Worm (Caenorhabditis elegans) whole organism, young adult: ENCODE results near the gene C14A4.9.

Source experiments
- F10E7.11 ChIP-seq: sonication (generic microtip); optimal IDR thresholded peaks from 2 replicates; lab custom pipeline; 2017; ENCODE audit warnings: mild to moderate bottlenecking, missing genetic modification characterization, moderate library complexity, missing compliant biosample characterization
- F49E8.2 ChIP-seq: sonication (generic microtip); optimal IDR thresholded peaks from 3 replicates; lab custom pipeline; 2017; ENCODE audit warnings: missing genetic modification characterization, mild to moderate bottlenecking, missing compliant biosample characterization, antibody characterized with exemption, moderate library complexity; ENCODE audit not compliant: insufficient read depth
- T07F8.4 ChIP-seq: sonication (generic microtip); optimal IDR thresholded peaks from 2 replicates; lab custom pipeline; 2016; ENCODE audit warnings: mild to moderate bottlenecking, missing genetic modification characterization, moderate library complexity, missing compliant biosample characterization
- bed-1 ChIP-seq: fragments of 200-800 bp; sonication (Bioruptor generic); IDR thresholded peaks from 2 replicates; pipeline ENCODE4 v1.3.6; 2022; ENCODE audit warnings: missing genetic modification reagents, missing genetic modification characterization, missing compliant biosample characterization
- efl-1 ChIP-seq: fragments of 150-350 bp; optimal IDR thresholded peaks from 2 replicates; lab custom pipeline; 2014; ENCODE audit warnings: missing biosample characterization, missing genetic modification reagents, missing genetic modification characterization
- fkh-3 ChIP-seq: sonication (generic microtip); optimal IDR thresholded peaks from 2 replicates; lab custom pipeline; 2016; ENCODE audit warnings: mild to moderate bottlenecking, missing genetic modification characterization, missing compliant biosample characterization
- let-607 ChIP-seq, 2 experiments: fragments of 200-800 bp in 1 of 2; sonication (Bioruptor generic) in 1 of 2; sonication (generic microtip) in 1 of 2; optimal IDR thresholded peaks; 2 replicates each; lab custom pipeline; 2016 to 2018; ENCODE audit warnings: mild to moderate bottlenecking in 2 of 2, missing compliant biosample characterization in 2 of 2, missing genetic modification characterization in 2 of 2, moderate library complexity in 2 of 2, missing genotype in 1 of 2
- snpc-4 ChIP-seq, 5 experiments: fragments of 150-350 bp in 1 of 5; sonication (generic microtip) in 4 of 5; optimal IDR thresholded peaks; 2 replicates each; lab custom pipeline; 2014 to 2018; ENCODE audit warnings: missing genetic modification characterization in 5 of 5, missing biosample characterization in 3 of 5, antibody characterized with exemption in 2 of 5, mild to moderate bottlenecking in 2 of 5, missing compliant biosample characterization in 2 of 5, missing genotype in 2 of 5, moderate library complexity in 2 of 5, missing genetic modification reagents in 1 of 5
- unc-62 ChIP-seq: fragments of 150-350 bp; optimal IDR thresholded peaks from 2 replicates; lab custom pipeline; 2014; ENCODE audit warnings: missing biosample characterization, missing genetic modification reagents, missing genetic modification characterization

ce11 chrII:10550872-10551647 lies 48.1 kb upstream of the C14A4.9 start:
- TF ChIP-seq fkh-3 (tag; lab: Kevin White, UChicago) (no peak), unc-62 (GFP tag; lab: Kevin White, UChicago) (no peak), let-607 (tag; optimal IDR thresholded peaks at IDR 0.05; lab: Kevin White, UChicago) (no peak), bed-1 (no peak), efl-1 (no peak), F10E7.11 (tag; lab: Kevin White, UChicago) (no peak), snpc-4 (GFP tag; optimal IDR thresholded peaks at IDR 0.05; lab: Kevin White, UChicago) (no peak), snpc-4 (tag; optimal IDR thresholded peaks at IDR 0.05; lab: Kevin White, UChicago) (no peak), F49E8.2 (no peak), T07F8.4 (tag; lab: Kevin White, UChicago) (no peak)
